Fruit fly (Drosophila melanogaster) whole organism, prepupa: ENCODE measurements around the gene Glg1.

ENCODE experiments used
- CG10669 ChIP-seq: fragments of 200-800 bp; sonication (Bioruptor generic); optimal IDR thresholded peaks from 3 replicates; lab custom pipeline; 2018; ENCODE audit warnings: missing biosample characterization, mild to moderate bottlenecking, missing genetic modification characterization, moderate library complexity
- CG11294 ChIP-seq: fragments of 200-800 bp; sonication (Bioruptor generic); IDR thresholded peaks from 2 replicates; pipeline ENCODE4 v1.3.6; 2022; ENCODE audit warnings: missing biosample characterization, missing genetic modification characterization
- CG11902 ChIP-seq: fragments of 200-800 bp; sonication (Bioruptor generic); optimal IDR thresholded peaks from 3 replicates; lab custom pipeline; 2016; ENCODE audit warnings: missing biosample characterization, missing genetic modification characterization
- CG1621 ChIP-seq: fragments of 200-800 bp; sonication (Bioruptor generic); optimal IDR thresholded peaks from 3 replicates; lab custom pipeline; 2018; ENCODE audit warnings: missing biosample characterization, mild to moderate bottlenecking, missing genetic modification characterization
- CG3032 ChIP-seq: fragments of 200-800 bp; optimal IDR thresholded peaks from 2 replicates; lab custom pipeline; 2019; ENCODE audit warnings: missing biosample characterization, mild to moderate bottlenecking, missing genetic modification characterization, moderate library complexity
- CG31627 ChIP-seq: fragments of 200-800 bp; sonication (Bioruptor generic); optimal IDR thresholded peaks from 3 replicates; lab custom pipeline; 2016; ENCODE audit warnings: missing biosample characterization, missing genetic modification characterization
- CG6163 ChIP-seq: fragments of 200-800 bp; sonication (Bioruptor generic); IDR thresholded peaks from 3 replicates; pipeline ENCODE4 v1.3.6; 2022; ENCODE audit warnings: missing biosample characterization, missing genetic modification characterization
- CG6276 ChIP-seq: fragments of 200-800 bp; sonication (Bioruptor generic); optimal IDR thresholded peaks from 2 replicates; lab custom pipeline; 2017; ENCODE audit warnings: missing biosample characterization, mild to moderate bottlenecking, missing genetic modification characterization
- CG6808 ChIP-seq: fragments of 200-800 bp; sonication (Bioruptor generic); optimal IDR thresholded peaks from 3 replicates; lab custom pipeline; 2017; ENCODE audit warnings: missing biosample characterization, missing genetic modification characterization, mild to moderate bottlenecking, moderate library complexity, missing genetic modification reagents
- CG8119 ChIP-seq: fragments of 200-800 bp; sonication (Bioruptor generic); IDR thresholded peaks from 3 replicates; pipeline ENCODE4 v1.3.6; 2022; ENCODE audit warnings: missing biosample characterization, missing genetic modification characterization
- CG8632 ChIP-seq: fragments of 200-800 bp; sonication (Bioruptor generic); optimal IDR thresholded peaks from 3 replicates; lab custom pipeline; 2016; ENCODE audit warnings: missing biosample characterization, missing genetic modification characterization
- Eip75B ChIP-seq: fragments of 200-800 bp; sonication (Bioruptor generic); optimal IDR thresholded peaks from 3 replicates; lab custom pipeline; 2016; ENCODE audit warnings: missing biosample characterization, missing genetic modification characterization
- Eip78C ChIP-seq: fragments of 200-800 bp; sonication (Bioruptor generic); peaks from one replicate; lab custom pipeline; 2016; ENCODE audit warnings: missing biosample characterization, missing genetic modification characterization
- Ets21C ChIP-seq: fragments of 200-800 bp; sonication (Bioruptor generic); optimal IDR thresholded peaks from 3 replicates; lab custom pipeline; 2016; ENCODE audit warnings: missing biosample characterization, missing genetic modification characterization
- Ets96B ChIP-seq: fragments of 200-800 bp; optimal IDR thresholded peaks from 2 replicates; lab custom pipeline; 2019; ENCODE audit warnings: missing biosample characterization, mild to moderate bottlenecking, missing genetic modification characterization, moderate library complexity
- Hr38 ChIP-seq: sonication (Bioruptor generic); optimal IDR thresholded peaks from 2 replicates; lab custom pipeline; 2016; ENCODE audit warnings: missing biosample characterization, missing genetic modification characterization
- Hr4 ChIP-seq: fragments of 200-800 bp; sonication (Bioruptor generic); optimal IDR thresholded peaks from 3 replicates; lab custom pipeline; 2016; ENCODE audit warnings: missing biosample characterization, missing genetic modification characterization
- Lpt ChIP-seq: fragments of 200-800 bp; sonication (Bioruptor generic); optimal IDR thresholded peaks from 3 replicates; lab custom pipeline; 2016; ENCODE audit warnings: missing biosample characterization, missing genetic modification characterization
- Met ChIP-seq: fragments of 200-800 bp; sonication (Bioruptor generic); optimal IDR thresholded peaks from 3 replicates; lab custom pipeline; 2016; ENCODE audit warnings: missing biosample characterization, missing genetic modification characterization
- OdsH ChIP-seq: fragments of 200-800 bp; sonication (Bioruptor generic); optimal IDR thresholded peaks from 3 replicates; lab custom pipeline; 2016; ENCODE audit warnings: missing biosample characterization, missing genetic modification characterization
- Sox14 ChIP-seq: fragments of 200-800 bp; sonication (Bioruptor generic); optimal IDR thresholded peaks from 3 replicates; lab custom pipeline; 2016; ENCODE audit warnings: missing biosample characterization, missing genetic modification characterization
- achi ChIP-seq: fragments of 200-800 bp; sonication (Bioruptor generic); optimal IDR thresholded peaks from 3 replicates; lab custom pipeline; 2016; ENCODE audit warnings: missing biosample characterization, missing genetic modification characterization
- cyc ChIP-seq: fragments of 200-800 bp; sonication (Bioruptor generic); optimal IDR thresholded peaks from 3 replicates; lab custom pipeline; 2016; ENCODE audit warnings: missing biosample characterization, missing genetic modification characterization
- dac ChIP-seq: fragments of 200-800 bp; sonication (Bioruptor generic); optimal IDR thresholded peaks from 2 replicates; lab custom pipeline; 2017; ENCODE audit warnings: missing biosample characterization, mild to moderate bottlenecking, missing genetic modification characterization
- esn ChIP-seq: fragments of 200-800 bp; sonication (Bioruptor generic); optimal IDR thresholded peaks from 2 replicates; lab custom pipeline; 2016; ENCODE audit warnings: missing biosample characterization, mild to moderate bottlenecking, missing genetic modification characterization, moderate library complexity
- fd59A ChIP-seq: fragments of 200-800 bp; sonication (Bioruptor generic); optimal IDR thresholded peaks from 2 replicates; lab custom pipeline; 2017; ENCODE audit warnings: missing biosample characterization, mild to moderate bottlenecking, missing genetic modification characterization, missing genetic modification reagents
- fkh ChIP-seq: fragments of 200-800 bp; sonication (Bioruptor generic); optimal IDR thresholded peaks from 3 replicates; lab custom pipeline; 2017; ENCODE audit warnings: missing biosample characterization, mild to moderate bottlenecking, missing genetic modification characterization, moderate library complexity
- lz ChIP-seq: fragments of 200-800 bp; sonication (Bioruptor generic); optimal IDR thresholded peaks from 3 replicates; lab custom pipeline; 2016; ENCODE audit warnings: missing biosample characterization, missing genetic modification characterization
- pdm3 ChIP-seq: fragments of 200-800 bp; sonication (Bioruptor generic); optimal IDR thresholded peaks from 3 replicates; lab custom pipeline; 2016; ENCODE audit warnings: missing biosample characterization, missing genetic modification characterization
- spab ChIP-seq: fragments of 200-800 bp; sonication (Bioruptor generic); optimal IDR thresholded peaks from 2 replicates; lab custom pipeline; 2017; ENCODE audit warnings: missing biosample characterization, mild to moderate bottlenecking, missing genetic modification characterization, missing genetic modification reagents
- topi ChIP-seq: fragments of 200-800 bp; sonication (Bioruptor generic); optimal IDR thresholded peaks from 3 replicates; lab custom pipeline; 2016; ENCODE audit warnings: missing biosample characterization, missing genetic modification characterization
- vri ChIP-seq: fragments of 200-800 bp; sonication (Bioruptor generic); optimal IDR thresholded peaks from 3 replicates; lab custom pipeline; 2016; ENCODE audit warnings: missing biosample characterization, mild to moderate bottlenecking, missing genetic modification characterization

The Glg1 gene

dm6 chr3L:21539245-21540196, 32.2 kb upstream of the Glg1 start, which contains the start of the genes COX8 and VhaM9.7-b (continued):
- TF ChIP-seq topi (GFP tag; lab: Kevin White, UChicago) (no peak), Sox14 (GFP tag; lab: Kevin White, UChicago) (peak; percentile 25), vri (GFP tag; lab: Kevin White, UChicago) (peak; percentile 66), CG11294 (GFP tag; lab: Robert Waterston, UW) (no peak), fkh (GFP tag; lab: Kevin White, UChicago) (no peak), CG1621 (tag; lab: Kevin White, UChicago) (no peak), spab (no peak), achi (no peak), pdm3 (GFP tag; lab: Kevin White, UChicago) (no peak)
- TF ChIP-seq, all 60 proteins: peak for 12

- TF ChIP-seq Lpt (no peak), dac (no peak), Met (GFP tag; lab: Kevin White, UChicago) (no peak), fd59A (GFP tag; lab: Kevin White, UChicago) (no peak), Ets96B (no peak)
Observed at dm6 chr3L:21538893-21539244, 31.5 kb upstream of the Glg1 start.

DNA sequence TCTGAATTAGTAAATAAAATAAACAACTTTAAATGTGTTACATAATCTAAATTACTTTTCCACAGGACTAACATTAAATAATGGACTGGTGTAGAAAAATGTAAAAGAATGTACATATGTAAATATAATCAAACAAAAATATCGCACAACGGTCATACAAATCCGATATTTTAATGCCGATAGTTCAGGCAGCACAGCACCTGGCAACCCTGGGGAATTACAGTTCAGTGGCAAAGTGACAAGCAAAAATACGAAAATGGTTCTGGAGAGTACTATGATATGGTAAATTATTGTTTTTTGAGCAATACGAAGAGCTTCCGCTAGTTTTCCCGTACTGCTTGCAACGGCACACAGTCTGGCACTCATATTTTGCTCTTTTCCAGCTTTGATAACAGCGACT, 29.5 kb upstream of the Glg1 start, which contains the start of gene Rpn10:
Rpn10 (plus strand) TSS at position 144 of the 400 bp plus-strand sequence.
- TF ChIP-seq CG8119 (GFP tag; lab: Robert Waterston, UW) = no peak
- TF ChIP-seq Lpt = no peak
- peak; percentile 27 for TF ChIP-seq esn (GFP tag; lab: Kevin White, UChicago)
- TF ChIP-seq lz (GFP tag; lab: Kevin White, UChicago) = peak; percentile 31
- no peak for TF ChIP-seq fkh (GFP tag; lab: Kevin White, UChicago)
- peak; percentile 73 for TF ChIP-seq Eip78C (GFP tag; lab: Kevin White, UChicago)
- no peak for TF ChIP-seq Hr38
- no peak for TF ChIP-seq cyc (GFP tag; lab: Kevin White, UChicago)
- peak; percentile 40 for TF ChIP-seq CG31627 (GFP tag; lab: Kevin White, UChicago)
- TF ChIP-seq CG3032 (tag; lab: Kevin White, UChicago) = peak; percentile 25
- TF ChIP-seq topi (GFP tag; lab: Kevin White, UChicago) = peak; percentile 9
- TF ChIP-seq, all 60 proteins: peak for 6

- TF ChIP-seq Ets21C = no peak
- TF ChIP-seq Lpt = no peak
- no peak for TF ChIP-seq OdsH (GFP tag; lab: Kevin White, UChicago)
- TF ChIP-seq CG6163 = no peak
- TF ChIP-seq spab = no peak
- TF ChIP-seq lz (GFP tag; lab: Kevin White, UChicago) = no peak
- no peak for TF ChIP-seq CG8632 (GFP tag; lab: Kevin White, UChicago)
- no peak for TF ChIP-seq achi
- no peak for TF ChIP-seq CG11902
- TF ChIP-seq CG6276 (GFP tag; lab: Kevin White, UChicago) = no peak
- TF ChIP-seq Eip75B (GFP tag; lab: Kevin White, UChicago) = no peak
- TF ChIP-seq Hr4 (GFP tag; lab: Kevin White, UChicago) = no peak
- no peak for TF ChIP-seq CG10669 (GFP tag; lab: Kevin White, UChicago)
- TF ChIP-seq CG6808 (GFP tag; lab: Kevin White, UChicago) = no peak
- TF ChIP-seq Eip78C (GFP tag; lab: Kevin White, UChicago) = no peak
Observed at dm6 chr3L:21534360-21534759, 27.0 kb upstream of the Glg1 start, which contains the start of gene ppk5. Gene ppk5 (plus strand): TSS chr3L:21534660.
